Worm (Caenorhabditis elegans): Measurements from ENCODE around the gene cpsf-4.
A peak's percentile ranks its signal among the peaks of the same experiment; 100 is the strongest.

The cpsf-4 gene

DNA sequence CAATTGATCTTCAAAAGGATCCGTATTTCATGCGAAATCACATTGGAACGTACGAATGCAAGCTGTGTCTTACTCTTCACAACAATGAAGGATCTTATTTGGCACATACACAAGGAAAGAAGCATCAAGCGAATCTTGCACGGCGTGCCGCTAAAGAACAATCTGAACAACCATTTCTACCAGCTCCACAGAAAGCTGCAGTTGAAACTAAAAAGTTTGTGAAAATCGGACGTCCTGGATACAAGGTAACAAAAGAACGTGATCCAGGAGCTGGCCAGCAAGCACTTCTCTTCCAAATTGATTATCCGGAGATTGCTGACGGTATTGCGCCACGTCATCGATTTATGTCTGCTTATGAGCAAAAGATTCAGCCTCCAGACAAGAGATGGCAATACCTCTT is 8.7 kb downstream of the cpsf-4 start:
- TF ChIP-seq unc-62 (GFP tag; optimal IDR thresholded peaks at IDR 0.05) (no peak), flh-1 (GFP tag; optimal IDR thresholded peaks at IDR 0.05) (no peak), ceh-39 (tag; optimal IDR thresholded peaks at IDR 0.05) (no peak)

DNA sequence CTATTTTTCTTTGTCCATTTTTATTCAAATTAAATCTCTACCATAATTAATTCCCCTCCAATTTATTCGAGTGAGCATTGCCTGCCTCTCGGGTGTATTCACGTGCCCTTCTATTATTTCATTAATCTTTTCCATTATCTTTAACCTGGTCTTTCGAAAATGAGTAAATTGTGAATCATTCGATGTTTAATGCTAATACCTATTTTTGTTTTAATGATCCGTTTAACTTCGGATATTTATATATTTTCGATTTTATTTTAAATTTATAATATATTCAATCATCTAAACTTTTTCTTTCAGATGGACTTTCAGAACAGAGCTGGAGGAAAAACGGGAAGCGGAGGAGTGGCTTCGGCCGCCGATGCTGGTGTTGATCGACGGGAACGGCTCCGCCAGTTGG is 9.1 kb downstream of the cpsf-4 start, which contains the start of gene repo-1:
TSS of gene repo-1 (plus strand) at position 301 of the 400 bp plus-strand sequence.
- TF ChIP-seq lin-13 (tag; optimal IDR thresholded peaks at IDR 0.05) (no peak), zip-8 (tag; optimal IDR thresholded peaks at IDR 0.05) (no peak), nhr-237 (tag; optimal IDR thresholded peaks at IDR 0.05) (no peak), nhr-12 (tag; optimal IDR thresholded peaks at IDR 0.05) (no peak), cnd-1 (tag; optimal IDR thresholded peaks at IDR 0.05) (no peak)

DNA sequence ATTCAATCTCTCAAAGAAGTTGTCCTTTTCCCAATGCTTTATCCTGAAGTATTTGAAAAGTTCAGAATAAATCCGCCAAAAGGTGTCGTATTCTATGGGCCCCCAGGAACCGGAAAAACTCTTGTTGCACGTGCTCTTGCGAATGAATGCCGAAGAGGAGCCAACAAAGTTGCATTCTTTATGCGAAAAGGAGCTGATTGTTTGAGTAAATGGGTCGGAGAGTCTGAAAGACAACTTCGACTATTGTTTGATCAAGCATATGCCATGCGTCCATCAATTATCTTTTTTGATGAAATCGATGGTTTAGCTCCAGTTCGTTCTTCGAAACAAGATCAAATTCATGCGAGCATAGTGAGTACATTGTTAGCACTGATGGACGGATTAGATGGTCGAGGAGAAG is 12.4 kb downstream of the cpsf-4 start:
- TF ChIP-seq nhr-12 (tag; optimal IDR thresholded peaks at IDR 0.05): no peak
- TF ChIP-seq nhr-76 (tag; optimal IDR thresholded peaks at IDR 0.05): no peak
- no peak for TF ChIP-seq tbx-8 (GFP tag; optimal IDR thresholded peaks at IDR 0.05)
- TF ChIP-seq mab-5 (tag; optimal IDR thresholded peaks at IDR 0.05): no peak
- no peak for TF ChIP-seq M03D4.4 (tag; optimal IDR thresholded peaks at IDR 0.05)
- no peak for TF ChIP-seq blmp-1 (tag; optimal IDR thresholded peaks at IDR 0.05)
- TF ChIP-seq ceh-83 (GFP tag; optimal IDR thresholded peaks at IDR 0.05): no peak
- TF ChIP-seq unc-39 (tag; optimal IDR thresholded peaks at IDR 0.05): no peak
- TF ChIP-seq mls-2 (tag; optimal IDR thresholded peaks at IDR 0.05): no peak
- TF ChIP-seq ham-2 (GFP tag; optimal IDR thresholded peaks at IDR 0.05): no peak
- TF ChIP-seq snpc-4 (tag; optimal IDR thresholded peaks at IDR 0.05): no peak
- TF ChIP-seq drap-1 (GFP tag; optimal IDR thresholded peaks at IDR 0.05): no peak

DNA sequence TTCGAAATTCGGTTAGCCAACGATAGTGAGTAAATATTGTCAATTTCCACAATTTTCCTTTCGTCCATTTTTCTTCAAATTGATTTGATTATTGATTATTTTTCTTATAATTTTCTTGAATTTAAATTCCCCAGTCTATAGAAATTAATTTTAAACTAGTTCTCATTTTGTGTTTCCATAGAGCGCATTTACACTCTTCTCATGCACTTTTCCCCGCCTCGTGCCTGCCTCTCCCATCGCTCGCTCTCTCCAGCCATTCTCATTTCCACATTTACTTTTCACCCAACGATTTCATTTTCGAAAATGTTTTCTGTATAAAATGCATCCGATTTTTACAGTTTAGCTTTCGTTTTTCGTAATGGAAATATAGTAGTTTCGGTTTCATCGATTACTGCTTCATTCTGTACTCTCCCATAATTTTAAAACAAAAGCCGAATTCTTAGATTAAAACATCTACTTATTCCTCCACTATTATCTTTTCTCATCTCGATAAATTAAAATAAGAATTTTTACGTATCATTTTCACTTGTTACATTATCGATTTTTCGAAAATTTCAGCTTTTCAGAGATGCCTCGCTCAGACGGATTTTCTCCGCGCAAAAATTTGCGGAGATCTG is 14.2 kb downstream of the cpsf-4 start, which contains the start of gene lex-1:
TSS of gene lex-1 (plus strand) at position 567 of the 617 bp plus-strand sequence.
- TF ChIP-seq bed-3 (GFP tag; optimal IDR thresholded peaks at IDR 0.05) (no peak), snpc-4 (tag; optimal IDR thresholded peaks at IDR 0.05) (no peak), nhr-28 (tag; optimal IDR thresholded peaks at IDR 0.05) (no peak), zip-8 (tag; optimal IDR thresholded peaks at IDR 0.05) (no peak), mls-2 (tag; optimal IDR thresholded peaks at IDR 0.05) (no peak), ztf-11 (tag; optimal IDR thresholded peaks at IDR 0.05) (no peak), mep-1 (tag; optimal IDR thresholded peaks at IDR 0.05) (peak; percentile 33), blmp-1 (tag; optimal IDR thresholded peaks at IDR 0.05) (no peak), nhr-76 (tag; optimal IDR thresholded peaks at IDR 0.05) (no peak), ceh-39 (tag; optimal IDR thresholded peaks at IDR 0.05) (no peak), unc-39 (tag; optimal IDR thresholded peaks at IDR 0.05) (no peak), tbx-8 (GFP tag; optimal IDR thresholded peaks at IDR 0.05) (no peak), lsy-2 (tag; optimal IDR thresholded peaks at IDR 0.05) (peak; percentile 10), lin-32 (GFP tag; optimal IDR thresholded peaks at IDR 0.05) (no peak)

DNA sequence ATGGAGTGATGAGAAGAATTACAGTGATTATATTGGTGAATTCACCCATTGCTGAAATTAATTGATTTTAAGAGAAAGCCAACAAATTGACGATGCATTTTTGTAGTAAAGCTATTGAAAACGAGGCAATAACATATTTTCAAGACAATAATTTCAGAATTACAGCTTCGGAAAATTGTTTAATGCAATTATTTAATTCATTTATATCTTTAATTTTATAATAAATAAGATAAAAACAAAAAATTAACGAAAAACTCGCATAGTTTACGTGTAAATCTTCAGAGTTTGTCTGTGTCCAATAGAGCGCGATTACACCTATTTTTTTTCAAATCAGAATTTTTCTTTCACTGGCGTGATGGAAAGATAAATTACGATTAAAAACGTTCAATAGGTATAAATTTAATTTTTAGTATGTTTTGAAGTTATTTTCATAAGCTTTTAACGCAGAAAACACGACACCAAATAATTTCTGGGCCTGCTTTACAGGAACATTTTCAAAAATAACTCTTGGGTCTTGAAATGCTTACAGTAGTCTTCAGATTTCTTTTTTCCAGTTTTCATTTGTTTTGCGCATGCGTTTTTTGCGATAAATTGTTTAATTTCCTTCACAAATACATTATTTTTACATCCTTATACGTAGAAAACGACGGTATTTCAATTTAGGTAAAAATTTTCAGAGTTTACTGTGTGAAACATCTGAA is 15.0 kb downstream of the cpsf-4 start, which contains the start of gene tmed-1:
TSS of gene tmed-1 (minus strand) at position 51 of the 701 bp plus-strand sequence.
- TF ChIP-seq hlh-1 (tag; optimal IDR thresholded peaks at IDR 0.05) (no peak), pha-4 (tag; optimal IDR thresholded peaks at IDR 0.05) (no peak), mab-5 (tag; optimal IDR thresholded peaks at IDR 0.05) (no peak), unc-120 (tag; optimal IDR thresholded peaks at IDR 0.05; ENCODE audit: poor library complexity, severe bottlenecking) (no peak), blmp-1 (tag; optimal IDR thresholded peaks at IDR 0.05) (no peak), unc-39 (tag; optimal IDR thresholded peaks at IDR 0.05) (no peak), elt-3 (tag; optimal IDR thresholded peaks at IDR 0.05) (no peak), mls-2 (tag; optimal IDR thresholded peaks at IDR 0.05) (no peak), cnd-1 (tag; optimal IDR thresholded peaks at IDR 0.05) (no peak), lin-13 (tag; optimal IDR thresholded peaks at IDR 0.05) (no peak), ces-1 (GFP tag; optimal IDR thresholded peaks at IDR 0.05) (no peak), bed-3 (GFP tag; optimal IDR thresholded peaks at IDR 0.05) (no peak), nhr-2 (tag; optimal IDR thresholded peaks at IDR 0.05) (no peak), lin-32 (GFP tag; optimal IDR thresholded peaks at IDR 0.05) (no peak)

All from whole organism, mixed stage, embryonic.